Fruit fly (Drosophila melanogaster): ENCODE results near the gene CG13692.

dm6 chr2L:430820-431628 is 9.5 kb downstream of the CG13692 start, which contains the start of gene ex:
- no peak for TF ChIP-seq hkb (optimal IDR thresholded peaks at IDR 0.05)
- TF ChIP-seq hkb (GFP tag; IDR thresholded peaks at IDR 0.05) = peak; percentile 81
- TF ChIP-seq gfzf (GFP tag; optimal IDR thresholded peaks at IDR 0.05) = no peak
- peak; percentile 56 for TF ChIP-seq scrt (GFP tag; optimal IDR thresholded peaks at IDR 0.05)
- peak; percentile 57 for TF ChIP-seq bab2 (GFP tag; optimal IDR thresholded peaks at IDR 0.05)
- no peak for TF ChIP-seq zen (tag; optimal IDR thresholded peaks at IDR 0.05)
- peak; percentile 48 for TF ChIP-seq corto (GFP tag; optimal IDR thresholded peaks at IDR 0.05)

Data from whole organism, embryonic.